Worm (Caenorhabditis elegans): ENCODE data around the gene ZK470.1.
A peak's percentile ranks its signal among the peaks of the same experiment; 100 is the strongest.

ZK470.1 gene

ce11 chrX:4209131-4209530 is 45.6 kb downstream of the ZK470.1 start (continued):
- TF ChIP-seq nhr-25 (tag; optimal IDR thresholded peaks at IDR 0.05; ENCODE audit: borderline replicate concordance, insufficient read depth): peak; percentile 97
- TF ChIP-seq ceh-28 (tag; optimal IDR thresholded peaks at IDR 0.05): peak; percentile 97
- TF ChIP-seq aly-2 (tag; optimal IDR thresholded peaks at IDR 0.05): no peak
- peak; percentile 39 for TF ChIP-seq snpc-4 (tag; optimal IDR thresholded peaks at IDR 0.05)
- peak; percentile 81 for TF ChIP-seq nhr-111 (GFP tag; optimal IDR thresholded peaks at IDR 0.05)
- TF ChIP-seq ceh-32 (tag; optimal IDR thresholded peaks at IDR 0.05; ENCODE audit: poor library complexity): peak; percentile 93
- peak; percentile 100 for TF ChIP-seq hmg-1.1 (GFP tag; IDR thresholded peaks at IDR 0.05)
- TF ChIP-seq pha-4 (GFP tag; IDR thresholded peaks at IDR 0.05): peak; percentile 98
- peak; percentile 80 for TF ChIP-seq pha-4 (tag; optimal IDR thresholded peaks at IDR 0.05)
- TF ChIP-seq Y75B8A.6 (GFP tag; IDR thresholded peaks at IDR 0.05): peak; percentile 91
- TF ChIP-seq D1046.2 (GFP tag; IDR thresholded peaks at IDR 0.05): peak; percentile 95
- TF ChIP-seq gei-8 (GFP tag; optimal IDR thresholded peaks at IDR 0.05): peak; percentile 50
- TF ChIP-seq nhr-10 (tag; optimal IDR thresholded peaks at IDR 0.05): peak; percentile 99
- peak; percentile 94 for TF ChIP-seq ces-1 (GFP tag; optimal IDR thresholded peaks at IDR 0.05)
- TF ChIP-seq lin-15B (tag; optimal IDR thresholded peaks at IDR 0.05): peak; percentile 44
- TF ChIP-seq ceh-62 (tag; optimal IDR thresholded peaks at IDR 0.05): no peak
- TF ChIP-seq ztf-11 (tag; optimal IDR thresholded peaks at IDR 0.05): peak; percentile 67
- peak; percentile 98 for TF ChIP-seq hlh-11 (tag; optimal IDR thresholded peaks at IDR 0.05)
- peak; percentile 96 for TF ChIP-seq mdt-29 (GFP tag; IDR thresholded peaks at IDR 0.05)
- TF ChIP-seq snpc-1.2 (GFP tag; IDR thresholded peaks at IDR 0.05): peak; percentile 62; the same call in 1 of the 2 replicates
- TF ChIP-seq daf-16 (GFP tag; optimal IDR thresholded peaks at IDR 0.05): peak; percentile 96 to 99
- TF ChIP-seq daf-16 (tag; optimal IDR thresholded peaks at IDR 0.05): peak; percentile 95
- TF ChIP-seq lir-3 (tag; optimal IDR thresholded peaks at IDR 0.05): peak; percentile 93
- peak; percentile 81 for TF ChIP-seq sdz-12 (GFP tag; optimal IDR thresholded peaks at IDR 0.05)
- peak; percentile 94 for TF ChIP-seq Y105C5A.15 (GFP tag; IDR thresholded peaks at IDR 0.05)
- peak; percentile 99 for TF ChIP-seq saeg-2 (GFP tag; IDR thresholded peaks at IDR 0.05)
- TF ChIP-seq madf-5 (GFP tag; IDR thresholded peaks at IDR 0.05): peak in 1 of 2 experiments; percentile 98; a peak in 2 of 4 replicates
- TF ChIP-seq nhr-6 (tag; optimal IDR thresholded peaks at IDR 0.05): peak; percentile 98
- TF ChIP-seq F37D6.2 (tag; optimal IDR thresholded peaks at IDR 0.05): peak; percentile 99
- TF ChIP-seq madf-9 (GFP tag; conservative IDR thresholded peaks at IDR 0.05): peak; percentile 99
- peak; percentile 88 for TF ChIP-seq nhr-41 (GFP tag; IDR thresholded peaks at IDR 0.05)
- peak; percentile 91 for TF ChIP-seq mxl-2 (GFP tag; conservative IDR thresholded peaks at IDR 0.05)
- TF ChIP-seq nhr-102 (tag; optimal IDR thresholded peaks at IDR 0.05): peak; percentile 99
- peak; percentile 84; the same call in 1 of the 2 replicates for TF ChIP-seq tag-97 (GFP tag; IDR thresholded peaks at IDR 0.05)
- peak; percentile 95 for TF ChIP-seq mxl-3 (GFP tag; optimal IDR thresholded peaks at IDR 0.05)
- peak; percentile 86 for TF ChIP-seq cey-2 (tag; optimal IDR thresholded peaks at IDR 0.05; ENCODE audit: borderline replicate concordance, insufficient read depth)
- TF ChIP-seq unc-39 (tag; optimal IDR thresholded peaks at IDR 0.05): peak; percentile 83
- TF ChIP-seq nhr-42 (GFP tag; IDR thresholded peaks at IDR 0.05): peak; percentile 100
- TF ChIP-seq pqm-1 (tag; optimal IDR thresholded peaks at IDR 0.05): peak; percentile 40
- TF ChIP-seq lin-39 (tag; optimal IDR thresholded peaks at IDR 0.05): peak; percentile 87
- peak; percentile 79 for TF ChIP-seq lim-7 (GFP tag; IDR thresholded peaks at IDR 0.05)
- TF ChIP-seq daf-19 (GFP tag; conservative IDR thresholded peaks at IDR 0.05): no peak
- peak; percentile 99 for TF ChIP-seq dmd-6 (GFP tag; IDR thresholded peaks at IDR 0.05)
- 0 out of 2 replicates have a peak, but pooled peaks have one; percentile 15 for TF ChIP-seq Y48G9A.11 (GFP tag; IDR thresholded peaks at IDR 0.05)
- TF ChIP-seq egl-27 (tag; optimal IDR thresholded peaks at IDR 0.05): peak; percentile 67
- peak; percentile 97 for TF ChIP-seq nhr-48 (tag; optimal IDR thresholded peaks at IDR 0.05)
- TF ChIP-seq php-3 (GFP tag; IDR thresholded peaks at IDR 0.05): peak; percentile 99
- TF ChIP-seq ceh-44 (GFP tag; IDR thresholded peaks at IDR 0.05): peak; percentile 89
- TF ChIP-seq fkh-10 (GFP tag; optimal IDR thresholded peaks at IDR 0.05): peak; percentile 98
- peak; percentile 91 for TF ChIP-seq ztf-7 (tag; optimal IDR thresholded peaks at IDR 0.05)
- peak; percentile 70 for TF ChIP-seq nhr-76 (tag; optimal IDR thresholded peaks at IDR 0.05)
